Worm (Caenorhabditis elegans): Measurements from ENCODE around the gene prx-10.

The prx-10 gene

DNA sequence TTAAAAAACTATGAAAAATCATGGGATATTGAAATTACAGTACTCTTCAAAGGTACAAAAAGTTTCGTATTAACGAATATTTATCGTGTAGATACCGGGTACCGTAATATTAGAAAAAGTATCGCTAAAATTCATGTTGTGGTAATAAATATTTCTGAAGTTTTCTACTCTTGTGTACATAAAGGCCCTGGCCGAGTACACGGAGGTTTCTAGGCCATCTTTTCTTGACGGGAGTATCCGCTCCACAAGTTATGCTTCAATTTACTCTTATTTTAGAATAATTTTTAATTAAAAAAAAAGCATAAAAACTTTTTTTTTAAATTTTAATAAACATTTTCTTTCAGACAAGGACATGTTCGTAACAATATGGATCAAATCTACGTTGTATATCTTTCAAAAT lies 3.1 kb upstream of the prx-10 start:
- no peak for TF ChIP-seq tab-1 (GFP tag; IDR thresholded peaks at IDR 0.05)
- no peak for TF ChIP-seq klf-2 (GFP tag; conservative IDR thresholded peaks at IDR 0.05)
- no peak for TF ChIP-seq med-1 (GFP tag; optimal IDR thresholded peaks at IDR 0.05; ENCODE audit: insufficient read depth)
- TF ChIP-seq T22C8.4 (GFP tag; IDR thresholded peaks at IDR 0.05) = no peak
- TF ChIP-seq ztf-29 (GFP tag; IDR thresholded peaks at IDR 0.05) = no peak
- TF ChIP-seq cog-1 (tag; optimal IDR thresholded peaks at IDR 0.05) = no peak
- TF ChIP-seq flt-1 (GFP tag; IDR thresholded peaks at IDR 0.05) = no peak
- TF ChIP-seq ref-1 (GFP tag; conservative IDR thresholded peaks at IDR 0.05) = no peak
- TF ChIP-seq ztf-23 (GFP tag; IDR thresholded peaks at IDR 0.05) = no peak

ce11 chrIII:5234312-5234711 lies 1.9 kb upstream of the prx-10 start, which contains the start of gene mrps-26:
TSS of gene mrps-26 (plus strand) at chrIII:5234612.
- TF ChIP-seq med-1 (GFP tag; optimal IDR thresholded peaks at IDR 0.05; ENCODE audit: insufficient read depth) (no peak), ztf-29 (GFP tag; IDR thresholded peaks at IDR 0.05) (no peak), tab-1 (GFP tag; IDR thresholded peaks at IDR 0.05) (no peak), ztf-23 (GFP tag; IDR thresholded peaks at IDR 0.05) (no peak), ref-1 (GFP tag; conservative IDR thresholded peaks at IDR 0.05) (no peak), T22C8.4 (GFP tag; IDR thresholded peaks at IDR 0.05) (no peak), klf-2 (GFP tag; conservative IDR thresholded peaks at IDR 0.05) (no peak), flt-1 (GFP tag; IDR thresholded peaks at IDR 0.05) (no peak), cog-1 (tag; optimal IDR thresholded peaks at IDR 0.05) (no peak)

DNA sequence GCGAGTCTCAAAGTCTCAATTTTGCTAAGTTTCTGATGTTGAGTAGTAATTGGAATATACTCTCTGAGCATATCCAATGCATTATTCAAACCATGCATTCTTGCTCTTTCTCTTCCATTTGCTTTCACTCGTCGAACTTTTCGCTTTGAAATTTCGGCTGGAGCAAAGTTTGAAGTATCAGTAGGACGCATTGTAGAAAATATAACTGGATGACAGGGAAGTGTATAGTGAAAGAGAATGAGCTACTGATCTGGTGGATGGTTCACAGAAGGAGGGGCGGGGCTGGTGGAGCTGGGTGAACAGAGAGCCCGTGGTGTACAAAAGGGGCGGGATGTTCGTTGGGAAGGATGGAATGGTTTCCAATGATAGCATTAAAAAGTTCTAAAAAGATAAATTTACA lies 5.7 kb downstream of the prx-10 start:
- TF ChIP-seq ref-1 (GFP tag; conservative IDR thresholded peaks at IDR 0.05) = no peak
- no peak for TF ChIP-seq klf-2 (GFP tag; conservative IDR thresholded peaks at IDR 0.05)
- no peak for TF ChIP-seq cog-1 (tag; optimal IDR thresholded peaks at IDR 0.05)
- no peak for TF ChIP-seq ztf-29 (GFP tag; IDR thresholded peaks at IDR 0.05)
- TF ChIP-seq med-1 (GFP tag; optimal IDR thresholded peaks at IDR 0.05; ENCODE audit: insufficient read depth) = no peak
- no peak for TF ChIP-seq flt-1 (GFP tag; IDR thresholded peaks at IDR 0.05)
- no peak for TF ChIP-seq T22C8.4 (GFP tag; IDR thresholded peaks at IDR 0.05)

DNA sequence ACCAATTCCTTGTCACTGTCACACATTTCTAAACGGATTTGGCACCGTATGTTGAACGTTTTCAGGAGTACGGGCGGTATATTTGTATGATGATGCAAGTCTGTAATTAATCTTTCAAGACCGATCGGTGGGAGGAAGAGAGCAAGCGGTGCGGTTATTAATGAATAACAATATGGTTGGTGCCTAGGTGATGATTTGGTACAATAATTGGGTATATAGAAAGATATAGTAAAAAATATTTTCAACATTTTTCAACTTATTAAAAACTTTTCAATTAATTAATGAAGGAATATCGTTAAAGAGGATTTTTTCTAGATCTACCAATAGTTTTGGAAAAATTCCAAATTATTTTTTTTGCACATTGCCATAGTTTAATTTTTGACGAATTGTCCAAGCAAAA lies 8.3 kb downstream of the prx-10 start, which contains the start of gene cnd-1:
Gene cnd-1, minus strand, starts transcription at position 101 of the 400 bp plus-strand sequence.
- TF ChIP-seq T22C8.4 (GFP tag; IDR thresholded peaks at IDR 0.05) (no peak), tab-1 (GFP tag; IDR thresholded peaks at IDR 0.05) (no peak), ztf-23 (GFP tag; IDR thresholded peaks at IDR 0.05) (no peak), klf-2 (GFP tag; conservative IDR thresholded peaks at IDR 0.05) (no peak), med-1 (GFP tag; optimal IDR thresholded peaks at IDR 0.05; ENCODE audit: insufficient read depth) (no peak), cog-1 (tag; optimal IDR thresholded peaks at IDR 0.05) (no peak), ztf-29 (GFP tag; IDR thresholded peaks at IDR 0.05) (no peak), flt-1 (GFP tag; IDR thresholded peaks at IDR 0.05) (no peak), ref-1 (GFP tag; conservative IDR thresholded peaks at IDR 0.05) (no peak)

- TF ChIP-seq ztf-29 (GFP tag; IDR thresholded peaks at IDR 0.05) = no peak
- no peak for TF ChIP-seq cog-1 (tag; optimal IDR thresholded peaks at IDR 0.05)
- no peak for TF ChIP-seq ref-1 (GFP tag; conservative IDR thresholded peaks at IDR 0.05)
- TF ChIP-seq med-1 (GFP tag; optimal IDR thresholded peaks at IDR 0.05; ENCODE audit: insufficient read depth) = no peak
- no peak for TF ChIP-seq klf-2 (GFP tag; conservative IDR thresholded peaks at IDR 0.05)
- TF ChIP-seq ztf-23 (GFP tag; IDR thresholded peaks at IDR 0.05) = no peak
- no peak for TF ChIP-seq T22C8.4 (GFP tag; IDR thresholded peaks at IDR 0.05)
- TF ChIP-seq tab-1 (GFP tag; IDR thresholded peaks at IDR 0.05) = no peak
- no peak for TF ChIP-seq flt-1 (GFP tag; IDR thresholded peaks at IDR 0.05)
Observed at ce11 chrIII:5245067-5245466, 8.9 kb downstream of the prx-10 start.

DNA sequence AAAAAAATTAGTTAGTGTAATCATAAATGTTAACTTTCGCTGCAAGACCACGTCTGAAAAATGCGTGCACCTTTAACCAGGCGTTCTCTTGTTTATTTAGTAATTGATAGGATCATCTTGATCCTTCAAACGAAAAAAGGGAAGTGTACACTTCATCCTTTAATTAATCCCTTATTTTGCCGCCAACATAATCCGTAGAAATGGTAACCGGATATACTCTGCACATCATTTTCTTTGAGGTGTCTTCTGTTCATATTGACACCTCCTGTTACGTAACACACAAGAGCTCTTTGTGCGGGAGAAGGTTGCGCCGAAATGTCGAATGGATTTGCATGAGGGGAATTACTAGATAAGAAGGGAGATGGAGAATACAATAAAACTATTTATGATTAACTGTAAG lies 12.5 kb downstream of the prx-10 start:
- TF ChIP-seq T22C8.4 (GFP tag; IDR thresholded peaks at IDR 0.05) = no peak
- no peak for TF ChIP-seq ztf-29 (GFP tag; IDR thresholded peaks at IDR 0.05)
- TF ChIP-seq ref-1 (GFP tag; conservative IDR thresholded peaks at IDR 0.05) = no peak
- no peak for TF ChIP-seq cog-1 (tag; optimal IDR thresholded peaks at IDR 0.05)
- TF ChIP-seq flt-1 (GFP tag; IDR thresholded peaks at IDR 0.05) = no peak
- TF ChIP-seq tab-1 (GFP tag; IDR thresholded peaks at IDR 0.05) = no peak
- TF ChIP-seq med-1 (GFP tag; optimal IDR thresholded peaks at IDR 0.05; ENCODE audit: insufficient read depth) = no peak
- no peak for TF ChIP-seq klf-2 (GFP tag; conservative IDR thresholded peaks at IDR 0.05)

ce11 chrIII:5254108-5254507 lies 17.9 kb downstream of the prx-10 start, which contains the start of the genes sumv-1 and gop-1:
TSS of gene sumv-1 (minus strand) at chrIII:5254187.
TSS of gene gop-1 (plus strand) at chrIII:5254438.
- TF ChIP-seq ztf-29 (GFP tag; IDR thresholded peaks at IDR 0.05) (no peak), ztf-23 (GFP tag; IDR thresholded peaks at IDR 0.05) (no peak), tab-1 (GFP tag; IDR thresholded peaks at IDR 0.05) (no peak), T22C8.4 (GFP tag; IDR thresholded peaks at IDR 0.05) (no peak)

DNA sequence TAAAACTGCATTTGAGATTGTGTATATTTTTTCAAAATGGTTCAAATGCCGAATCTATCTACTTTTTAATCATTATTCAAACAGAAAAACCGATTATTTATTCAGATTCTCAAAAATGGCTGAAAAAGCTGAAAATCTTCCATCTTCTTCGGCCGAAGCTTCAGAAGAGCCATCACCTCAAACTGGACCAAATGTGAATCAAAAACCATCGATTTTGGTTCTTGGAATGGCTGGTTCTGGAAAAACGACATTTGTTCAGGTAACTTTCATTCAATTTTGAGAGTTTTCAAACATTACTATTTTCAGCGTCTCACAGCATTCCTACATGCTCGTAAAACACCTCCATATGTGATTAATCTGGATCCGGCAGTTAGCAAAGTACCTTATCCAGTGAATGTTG lies 22.7 kb downstream of the prx-10 start, which contains the start of gene gop-2:
Gene gop-2, plus strand, starts transcription at position 106 of the 400 bp plus-strand sequence.
- TF ChIP-seq ztf-29 (GFP tag; IDR thresholded peaks at IDR 0.05) = no peak
- no peak for TF ChIP-seq ztf-23 (GFP tag; IDR thresholded peaks at IDR 0.05)
- TF ChIP-seq med-1 (GFP tag; optimal IDR thresholded peaks at IDR 0.05; ENCODE audit: insufficient read depth) = no peak
- TF ChIP-seq tab-1 (GFP tag; IDR thresholded peaks at IDR 0.05) = no peak
- no peak for TF ChIP-seq ref-1 (GFP tag; conservative IDR thresholded peaks at IDR 0.05)
- no peak for TF ChIP-seq cog-1 (tag; optimal IDR thresholded peaks at IDR 0.05)
- TF ChIP-seq flt-1 (GFP tag; IDR thresholded peaks at IDR 0.05) = no peak
- TF ChIP-seq klf-2 (GFP tag; conservative IDR thresholded peaks at IDR 0.05) = no peak
- TF ChIP-seq T22C8.4 (GFP tag; IDR thresholded peaks at IDR 0.05) = no peak

ce11 chrIII:5260394-5260793 lies 24.2 kb downstream of the prx-10 start, which contains the start of gene gop-3:
TSS of gene gop-3 (plus strand) at chrIII:5260694.
- TF ChIP-seq T22C8.4 (GFP tag; IDR thresholded peaks at IDR 0.05) (no peak), klf-2 (GFP tag; conservative IDR thresholded peaks at IDR 0.05) (no peak), ztf-23 (GFP tag; IDR thresholded peaks at IDR 0.05) (no peak), med-1 (GFP tag; optimal IDR thresholded peaks at IDR 0.05; ENCODE audit: insufficient read depth) (no peak), ref-1 (GFP tag; conservative IDR thresholded peaks at IDR 0.05) (no peak), cog-1 (tag; optimal IDR thresholded peaks at IDR 0.05) (no peak), tab-1 (GFP tag; IDR thresholded peaks at IDR 0.05) (no peak), flt-1 (GFP tag; IDR thresholded peaks at IDR 0.05) (no peak), ztf-29 (GFP tag; IDR thresholded peaks at IDR 0.05) (no peak)

Measured in whole organism, midembryonic.